Worm (Caenorhabditis elegans) whole organism, L3 larva: ENCODE results near the gene Y59C2A.1.
"Not testable (repeated sequence)": the region's sequence is repeated elsewhere in the genome, so short reads cannot be mapped to it uniquely, and the experiment has no call there.

ENCODE experiments used
- R02D3.7 ChIP-seq: fragments of 150-350 bp; optimal IDR thresholded peaks from 2 replicates; lab custom pipeline; 2014; ENCODE audit warnings: missing biosample characterization, missing genetic modification characterization
- aly-2 ChIP-seq: fragments of 150-350 bp; optimal IDR thresholded peaks from 2 replicates; lab custom pipeline; 2014; ENCODE audit warnings: missing biosample characterization, missing genetic modification characterization
- ama-1 ChIP-seq: fragments of 150-350 bp; optimal IDR thresholded peaks from 2 replicates; lab custom pipeline; 2018
- ceh-82 ChIP-seq: fragments of 150-350 bp; optimal IDR thresholded peaks from 2 replicates; lab custom pipeline; 2014; ENCODE audit warnings: missing biosample characterization, missing genetic modification characterization
- daf-12 ChIP-seq: fragments of 150-350 bp; optimal IDR thresholded peaks from 2 replicates; lab custom pipeline; 2014; ENCODE audit warnings: missing biosample characterization, missing genetic modification reagents, missing genetic modification characterization
- elt-1 ChIP-seq: fragments of 150-350 bp; optimal IDR thresholded peaks from 2 replicates; lab custom pipeline; 2014; ENCODE audit warnings: missing biosample characterization, missing genetic modification characterization
- elt-2 ChIP-seq: sonication (generic microtip); optimal IDR thresholded peaks from 2 replicates; lab custom pipeline; 2016; ENCODE audit warnings: missing genetic modification reagents, mild to moderate bottlenecking, missing genetic modification characterization, missing compliant biosample characterization
- elt-3 ChIP-seq, 3 experiments: fragments of 150-350 bp in 1 of 3; sonication (generic microtip) in 2 of 3; optimal IDR thresholded peaks; 2 replicates in 2 of 3; 4 replicates in 1 of 3; lab custom pipeline; 2014 to 2017; ENCODE audit warnings: missing biosample characterization in 3 of 3, missing genetic modification characterization in 3 of 3
- eor-1 ChIP-seq, 2 experiments: fragments of 150-350 bp; optimal IDR thresholded peaks; 2 replicates each; lab custom pipeline; 2014 to 2018; ENCODE audit warnings: missing biosample characterization in 2 of 2, missing genetic modification characterization in 2 of 2
- fkh-10 ChIP-seq: sonication (generic microtip); optimal IDR thresholded peaks from 2 replicates; lab custom pipeline; 2017; ENCODE audit warnings: missing biosample characterization, missing genetic modification reagents, missing genetic modification characterization
- hmg-11 ChIP-seq: sonication (generic microtip); optimal IDR thresholded peaks from 2 replicates; lab custom pipeline; 2016; ENCODE audit warnings: missing genetic modification characterization, missing compliant biosample characterization
- jun-1 ChIP-seq: fragments of 150-350 bp; optimal IDR thresholded peaks from 2 replicates; lab custom pipeline; 2014; ENCODE audit warnings: missing biosample characterization, missing genetic modification reagents, missing genetic modification characterization
- lin-15B ChIP-seq: fragments of 150-350 bp; optimal IDR thresholded peaks from 2 replicates; lab custom pipeline; 2014; ENCODE audit warnings: missing biosample characterization, missing genetic modification characterization
- lin-39 ChIP-seq: fragments of 150-350 bp; optimal IDR thresholded peaks from 2 replicates; lab custom pipeline; 2018; ENCODE audit warnings: missing biosample characterization, missing genetic modification reagents, missing genetic modification characterization
- mdl-1 ChIP-seq: fragments of 150-350 bp; optimal IDR thresholded peaks from 2 replicates; lab custom pipeline; 2014; ENCODE audit warnings: missing biosample characterization, missing genetic modification characterization
- mml-1 ChIP-seq: fragments of 150-350 bp; sonication (generic microtip); optimal IDR thresholded peaks from 3 replicates; lab custom pipeline; 2014; ENCODE audit warnings: missing biosample characterization, missing genetic modification characterization
- nhr-11 ChIP-seq: fragments of 150-350 bp; optimal IDR thresholded peaks from 2 replicates; lab custom pipeline; 2014; ENCODE audit warnings: missing biosample characterization, missing genetic modification characterization
- nhr-12 ChIP-seq: fragments of 150-350 bp; optimal IDR thresholded peaks from 2 replicates; lab custom pipeline; 2014; ENCODE audit warnings: missing biosample characterization, missing genetic modification characterization
- nhr-23 ChIP-seq: fragments of 150-350 bp; optimal IDR thresholded peaks from 2 replicates; lab custom pipeline; 2014; ENCODE audit warnings: missing biosample characterization, missing genetic modification reagents, missing genetic modification characterization
- nhr-237 ChIP-seq: fragments of 150-350 bp; optimal IDR thresholded peaks from 2 replicates; lab custom pipeline; 2014; ENCODE audit warnings: missing biosample characterization, missing genetic modification characterization
- nhr-25 ChIP-seq: sonication (generic microtip); optimal IDR thresholded peaks from 2 replicates; lab custom pipeline; 2017; ENCODE audit warnings: missing biosample characterization, missing genetic modification characterization
- nhr-28 ChIP-seq: fragments of 150-350 bp; optimal IDR thresholded peaks from 2 replicates; lab custom pipeline; 2014; ENCODE audit warnings: missing biosample characterization, missing genetic modification characterization
- nhr-76 ChIP-seq: fragments of 150-350 bp; sonication (generic microtip); optimal IDR thresholded peaks from 5 replicates; lab custom pipeline; 2014; ENCODE audit warnings: missing biosample characterization, missing genetic modification characterization
- pha-4 ChIP-seq: fragments of 150-350 bp; optimal IDR thresholded peaks from 2 replicates; lab custom pipeline; 2014; ENCODE audit warnings: missing biosample characterization, missing genetic modification reagents, missing genetic modification characterization
- skn-1 ChIP-seq: fragments of 150-350 bp; optimal IDR thresholded peaks from 2 replicates; lab custom pipeline; 2014; ENCODE audit warnings: missing biosample characterization, missing genetic modification characterization
- snpc-4 ChIP-seq: fragments of 150-350 bp; optimal IDR thresholded peaks from 2 replicates; lab custom pipeline; 2014; ENCODE audit warnings: missing biosample characterization, missing genetic modification characterization
- tbx-2 ChIP-seq: sonication (generic microtip); optimal IDR thresholded peaks from 2 replicates; lab custom pipeline; 2016; ENCODE audit warnings: mild to moderate bottlenecking, missing genetic modification characterization, missing compliant biosample characterization
- unc-39 ChIP-seq: sonication (generic microtip); optimal IDR thresholded peaks from 4 replicates; lab custom pipeline; 2017; ENCODE audit warnings: missing biosample characterization, missing genetic modification characterization
- unc-62 ChIP-seq: fragments of 150-350 bp; sonication (generic microtip); optimal IDR thresholded peaks from 4 replicates; lab custom pipeline; 2014; ENCODE audit warnings: missing biosample characterization, missing genetic modification reagents, missing genetic modification characterization
- zag-1 ChIP-seq: fragments of 150-350 bp; optimal IDR thresholded peaks from 2 replicates; lab custom pipeline; 2014; ENCODE audit warnings: missing biosample characterization, missing genetic modification characterization
- ztf-11 ChIP-seq: fragments of 150-350 bp; optimal IDR thresholded peaks from 2 replicates; lab custom pipeline; 2014; ENCODE audit warnings: missing biosample characterization, missing genetic modification characterization
- ztf-4 ChIP-seq: fragments of 150-350 bp; optimal IDR thresholded peaks from 2 replicates; lab custom pipeline; 2014; ENCODE audit warnings: missing biosample characterization, missing genetic modification characterization

The Y59C2A.1 gene

ce11 chrII:2207812-2208211 lies at the start of gene Y59C2A.1:
Y59C2A.1 (plus strand) TSS chrII:2208112.
- TF ChIP-seq daf-12 (tag; lab: Kevin White, UChicago), result no peak
- TF ChIP-seq fkh-10 (GFP tag; lab: Kevin White, UChicago), result no peak
- no peak for TF ChIP-seq eor-1 (tag; optimal IDR thresholded peaks at IDR 0.05; lab: Kevin White, UChicago)
- TF ChIP-seq mml-1 (tag; lab: Kevin White, UChicago), result no peak
- no peak for TF ChIP-seq ama-1
- TF ChIP-seq, all 47 proteins: peak for 0

ce11 chrII:2163370-2163882 lies 44.5 kb upstream of the Y59C2A.1 start, which contains the start of gene C33C12.11:
C33C12.11 (minus strand) TSS chrII:2163832.
- TF ChIP-seq pha-4, elt-1, nhr-76 (tag; lab: Kevin White, UChicago): not testable (repeated sequence)

- TF ChIP-seq eor-1 (tag; optimal IDR thresholded peaks at IDR 0.05; lab: Kevin White, UChicago), result no peak
- TF ChIP-seq nhr-237, result no peak
- TF ChIP-seq nhr-23, result no peak
- no peak for TF ChIP-seq aly-2 (tag; lab: Kevin White, UChicago)
- TF ChIP-seq mml-1 (tag; lab: Kevin White, UChicago), result no peak
- TF ChIP-seq unc-39 (tag; lab: Kevin White, UChicago), result no peak
- TF ChIP-seq lin-39 (tag; lab: Kevin White, UChicago), result no peak
- TF ChIP-seq fkh-10 (GFP tag; lab: Kevin White, UChicago), result no peak
- TF ChIP-seq unc-62, result no peak
Measured at ce11 chrII:2166376-2166775, 41.5 kb upstream of the Y59C2A.1 start, which contains the start of gene C33C12.4. C33C12.4 (minus strand) TSS chrII:2166476.

ce11 chrII:2168374-2168773 lies 39.5 kb upstream of the Y59C2A.1 start, which contains the start of gene fbxb-38:
fbxb-38 (minus strand) TSS chrII:2168763.
- TF ChIP-seq lin-15B (tag; lab: Kevin White, UChicago) (no peak), unc-39 (tag; lab: Kevin White, UChicago) (no peak), nhr-25 (no peak), mdl-1 (tag; lab: Kevin White, UChicago) (no peak), nhr-12 (tag; lab: Kevin White, UChicago) (no peak), fkh-10 (GFP tag; lab: Kevin White, UChicago) (no peak), tbx-2 (tag; lab: Kevin White, UChicago) (no peak), elt-3 (tag; optimal IDR thresholded peaks at IDR 0.05; lab: Kevin White, UChicago) (no peak), lin-39 (tag; lab: Kevin White, UChicago) (no peak), jun-1 (tag; lab: Kevin White, UChicago) (no peak), elt-2 (tag; lab: Kevin White, UChicago) (no peak), zag-1 (tag; lab: Kevin White, UChicago) (no peak), aly-2 (tag; lab: Kevin White, UChicago) (no peak), nhr-23 (no peak), R02D3.7 (tag; lab: Kevin White, UChicago) (no peak), snpc-4 (tag; lab: Kevin White, UChicago) (no peak), daf-12 (tag; lab: Kevin White, UChicago) (no peak)

ce11 chrII:2170085-2170484 lies 37.8 kb upstream of the Y59C2A.1 start, which contains the start of gene C33C12.12:
C33C12.12 (minus strand) TSS chrII:2170185.
- TF ChIP-seq mml-1 (tag; lab: Kevin White, UChicago), result no peak
- no peak for TF ChIP-seq ceh-82 (tag; lab: Kevin White, UChicago)
- no peak for TF ChIP-seq nhr-11 (tag; lab: Kevin White, UChicago)
- TF ChIP-seq nhr-25, result no peak
- no peak for TF ChIP-seq nhr-23
- no peak for TF ChIP-seq ztf-11 (tag; lab: Kevin White, UChicago)

ce11 chrII:2175367-2175766 lies 32.5 kb upstream of the Y59C2A.1 start, which contains the start of gene C33C12.7:
C33C12.7 (minus strand) TSS chrII:2175467.
- TF ChIP-seq elt-1 (tag; lab: Kevin White, UChicago), result no peak
- no peak for TF ChIP-seq elt-3 (tag; optimal IDR thresholded peaks at IDR 0.05; lab: Kevin White, UChicago)
- no peak for TF ChIP-seq unc-62
- no peak for TF ChIP-seq pha-4 (tag; lab: Kevin White, UChicago)
- no peak for TF ChIP-seq ztf-4 (tag; lab: Kevin White, UChicago)
- TF ChIP-seq jun-1 (tag; lab: Kevin White, UChicago), result no peak
- TF ChIP-seq daf-12 (tag; lab: Kevin White, UChicago), result no peak
- no peak for TF ChIP-seq nhr-11 (tag; lab: Kevin White, UChicago)
- no peak for TF ChIP-seq hmg-11
- TF ChIP-seq skn-1, result no peak
- no peak for TF ChIP-seq ceh-82 (tag; lab: Kevin White, UChicago)
- no peak for TF ChIP-seq nhr-28
- TF ChIP-seq R02D3.7 (tag; lab: Kevin White, UChicago), result no peak
- TF ChIP-seq aly-2 (tag; lab: Kevin White, UChicago), result no peak
- no peak for TF ChIP-seq zag-1 (tag; lab: Kevin White, UChicago)
